Fruit fly (Drosophila melanogaster) whole organism, embryonic: ENCODE measurements around the gene Hip1.

ENCODE experiments used
- ATbp ChIP-seq: fragments of 200-800 bp; sonication (Bioruptor generic); optimal IDR thresholded peaks from 2 replicates; lab custom pipeline; 2017; ENCODE audit warnings: missing biosample characterization, mild to moderate bottlenecking, missing genetic modification characterization, missing genetic modification reagents
- Asciz ChIP-seq: fragments of 200-800 bp; sonication (Bioruptor generic); optimal IDR thresholded peaks from 2 replicates; lab custom pipeline; 2017; ENCODE audit warnings: missing biosample characterization, mild to moderate bottlenecking, missing genetic modification characterization, missing genetic modification reagents
- Awh ChIP-seq: fragments of 200-800 bp; sonication (Bioruptor generic); IDR thresholded peaks from 2 replicates; pipeline ENCODE4, ENCODE4 v1.3.6; 2022; ENCODE audit warnings: missing biosample characterization, missing genetic modification characterization
- Bteb2 ChIP-seq: fragments of 200-800 bp; sonication (Bioruptor generic); optimal IDR thresholded peaks from 2 replicates; lab custom pipeline; 2016; ENCODE audit warnings: missing biosample characterization, missing genetic modification characterization
- CG12391 ChIP-seq: fragments of 200-800 bp; sonication (Bioruptor generic); optimal IDR thresholded peaks from 3 replicates; lab custom pipeline; 2018; ENCODE audit warnings: missing biosample characterization, mild to moderate bottlenecking, missing genetic modification characterization, moderate library complexity
- CG13123 ChIP-seq: fragments of 200-800 bp; sonication (Bioruptor generic); optimal IDR thresholded peaks from 2 replicates; lab custom pipeline; 2016; ENCODE audit warnings: missing biosample characterization, missing genetic modification characterization
- CG1602 ChIP-seq: fragments of 200-800 bp; sonication (Bioruptor generic); optimal IDR thresholded peaks from 3 replicates; lab custom pipeline; 2016; ENCODE audit warnings: missing biosample characterization, missing genetic modification characterization
- CG16779 ChIP-seq: fragments of 200-800 bp; sonication (Bioruptor generic); IDR thresholded peaks from 2 replicates; pipeline ENCODE4 v1.3.6; 2022; ENCODE audit warnings: missing biosample characterization, missing genetic modification characterization
- CG17385 ChIP-seq: fragments of 200-800 bp; sonication (Bioruptor generic); optimal IDR thresholded peaks from 3 replicates; lab custom pipeline; 2018; ENCODE audit warnings: missing biosample characterization, mild to moderate bottlenecking, missing genetic modification characterization
- CG2120 ChIP-seq: fragments of 200-800 bp; sonication (Bioruptor generic); optimal IDR thresholded peaks from 3 replicates; lab custom pipeline; 2016; ENCODE audit warnings: missing biosample characterization, missing genetic modification characterization
- CG2129 ChIP-seq: fragments of 200-800 bp; sonication (Bioruptor generic); IDR thresholded peaks from 2 replicates; pipeline ENCODE4 v1.3.6; 2022; ENCODE audit warnings: missing biosample characterization, missing genetic modification characterization; ENCODE audit not compliant: partially characterized antibody
- CG3995 ChIP-seq: fragments of 200-800 bp; sonication (Bioruptor generic); optimal IDR thresholded peaks from 3 replicates; lab custom pipeline; 2016; ENCODE audit warnings: missing biosample characterization, missing genetic modification characterization
- CG42726 ChIP-seq: fragments of 200-800 bp; sonication (Bioruptor generic); IDR thresholded peaks from 2 replicates; pipeline ENCODE4 v1.3.6; 2022; ENCODE audit warnings: missing biosample characterization, missing genetic modification characterization; ENCODE audit not compliant: partially characterized antibody
- CG4282 ChIP-seq: fragments of 200-800 bp; sonication (Bioruptor generic); optimal IDR thresholded peaks from 2 replicates; lab custom pipeline; 2016; ENCODE audit warnings: missing biosample characterization, missing genetic modification characterization
- CG43689 ChIP-seq: fragments of 200-800 bp; sonication (Bioruptor generic); IDR thresholded peaks from 2 replicates; pipeline ENCODE4 v1.3.6; 2022; ENCODE audit warnings: missing biosample characterization, missing genetic modification characterization
- CG4730 ChIP-seq: fragments of 200-800 bp; sonication (Bioruptor generic); IDR thresholded peaks from 2 replicates; pipeline ENCODE4 v1.3.6; 2022; ENCODE audit warnings: missing biosample characterization, missing genetic modification characterization
- CG6175 ChIP-seq: fragments of 200-800 bp; sonication (Bioruptor generic); IDR thresholded peaks from 3 replicates; pipeline ENCODE4 v1.3.6; 2022; ENCODE audit warnings: missing biosample characterization, missing genetic modification characterization
- CG8924 ChIP-seq: fragments of 200-800 bp; optimal IDR thresholded peaks from 3 replicates; lab custom pipeline; 2019; ENCODE audit warnings: missing biosample characterization, mild to moderate bottlenecking, missing genetic modification characterization, moderate library complexity
- CG9437 ChIP-seq: fragments of 200-800 bp; sonication (Bioruptor generic); optimal IDR thresholded peaks from 2 replicates; lab custom pipeline; 2018; ENCODE audit warnings: missing biosample characterization, mild to moderate bottlenecking, missing genetic modification characterization
- CG9609 ChIP-seq: fragments of 200-800 bp; sonication (Bioruptor generic); optimal IDR thresholded peaks from 3 replicates; lab custom pipeline; 2016; ENCODE audit warnings: missing biosample characterization, missing genetic modification characterization
- Doc2 ChIP-seq: fragments of 200-800 bp; sonication (Bioruptor generic); IDR thresholded peaks from 2 replicates; pipeline ENCODE4 v1.3.6; 2022; ENCODE audit warnings: missing biosample characterization, missing genetic modification characterization
- Elba2 ChIP-seq: fragments of 200-800 bp; sonication (Bioruptor generic); optimal IDR thresholded peaks from 3 replicates; lab custom pipeline; 2016; ENCODE audit warnings: missing biosample characterization, missing genetic modification characterization
- Ets97D ChIP-seq: fragments of 200-800 bp; sonication (Bioruptor generic); optimal IDR thresholded peaks from 3 replicates; lab custom pipeline; 2016; ENCODE audit warnings: missing biosample characterization, missing genetic modification characterization
- Gsc ChIP-seq: fragments of 200-800 bp; sonication (Bioruptor generic); IDR thresholded peaks from 2 replicates; pipeline ENCODE4 v1.3.6; 2022; ENCODE audit warnings: missing biosample characterization, missing genetic modification characterization
- H2.0 ChIP-seq: fragments of 200-800 bp; sonication (Bioruptor generic); IDR thresholded peaks from 2 replicates; pipeline ENCODE4 v1.3.6; 2022; ENCODE audit warnings: missing biosample characterization, missing genetic modification characterization
- HmgZ ChIP-seq: fragments of 200-800 bp; sonication (Bioruptor generic); optimal IDR thresholded peaks from 2 replicates; lab custom pipeline; 2018; ENCODE audit warnings: missing biosample characterization, mild to moderate bottlenecking, missing genetic modification characterization
- Hr78 ChIP-seq, 2 experiments: fragments of 200-800 bp in 1 of 2; fragments of >200 bp in 1 of 2; sonication (Bioruptor generic) in 1 of 2; optimal IDR thresholded peaks; 2 replicates each; lab custom pipeline; 2017 to 2019; ENCODE audit warnings: missing biosample characterization in 2 of 2, missing genetic modification characterization in 2 of 2, mild to moderate bottlenecking in 1 of 2, moderate library complexity in 1 of 2
- Lhr ChIP-seq: fragments of 200-800 bp; sonication (Bioruptor generic); optimal IDR thresholded peaks from 3 replicates; lab custom pipeline; 2017; ENCODE audit warnings: mild to moderate bottlenecking, missing biosample characterization, missing genetic modification reagents, missing genetic modification characterization
- MESR4 ChIP-seq: fragments of 200-800 bp; sonication (Bioruptor generic); optimal IDR thresholded peaks from 2 replicates; lab custom pipeline; 2018; ENCODE audit warnings: missing biosample characterization, mild to moderate bottlenecking, missing genetic modification characterization, moderate library complexity
- Mes4 ChIP-seq: fragments of 200-800 bp; sonication (Bioruptor generic); optimal IDR thresholded peaks from 2 replicates; lab custom pipeline; 2016; ENCODE audit warnings: missing biosample characterization, missing genetic modification characterization
- Sin3A ChIP-seq: fragments of >200 bp; optimal IDR thresholded peaks from 2 replicates; lab custom pipeline; 2018
- al ChIP-seq: fragments of 200-800 bp; sonication (Bioruptor generic); IDR thresholded peaks from 2 replicates; pipeline ENCODE4 v1.3.6; 2022; ENCODE audit warnings: missing biosample characterization, missing genetic modification characterization
- ash1 ChIP-seq: fragments of 200-800 bp; sonication (Bioruptor generic); optimal IDR thresholded peaks from 2 replicates; lab custom pipeline; 2018; ENCODE audit warnings: missing biosample characterization, mild to moderate bottlenecking, missing genetic modification characterization
- bigmax ChIP-seq: fragments of 200-800 bp; sonication (Bioruptor generic); optimal IDR thresholded peaks from 2 replicates; lab custom pipeline; 2018; ENCODE audit warnings: missing biosample characterization, mild to moderate bottlenecking, missing genetic modification characterization
- eve ChIP-seq, 2 experiments: fragments of >200 bp; optimal IDR thresholded peaks; 2 replicates each; lab custom pipeline; 2017; ENCODE audit warnings: missing biosample characterization in 2 of 2, missing genetic modification characterization in 2 of 2
- fd96Cb ChIP-seq: fragments of 200-800 bp; sonication (Bioruptor generic); optimal IDR thresholded peaks from 2 replicates; lab custom pipeline; 2018; ENCODE audit warnings: missing biosample characterization, mild to moderate bottlenecking, missing genetic modification characterization, moderate library complexity
- grau ChIP-seq: fragments of 200-800 bp; optimal IDR thresholded peaks from 3 replicates; lab custom pipeline; 2019; ENCODE audit warnings: missing biosample characterization, mild to moderate bottlenecking, missing genetic modification characterization, moderate library complexity
- kah ChIP-seq: fragments of 200-800 bp; sonication (Bioruptor generic); optimal IDR thresholded peaks from 2 replicates; lab custom pipeline; 2018; ENCODE audit warnings: missing biosample characterization, mild to moderate bottlenecking, missing genetic modification characterization
- mam ChIP-seq: fragments of 200-800 bp; sonication (Bioruptor generic); optimal IDR thresholded peaks from 3 replicates; lab custom pipeline; 2016; ENCODE audit warnings: missing biosample characterization, missing genetic modification characterization
- nerfin-1 ChIP-seq: fragments of 200-800 bp; sonication (Bioruptor generic); optimal IDR thresholded peaks from 3 replicates; lab custom pipeline; 2019; ENCODE audit warnings: missing biosample characterization, mild to moderate bottlenecking, missing genetic modification characterization, moderate library complexity
- nom ChIP-seq: fragments of 200-800 bp; sonication (Bioruptor generic); optimal IDR thresholded peaks from 2 replicates; lab custom pipeline; 2017; ENCODE audit warnings: missing biosample characterization, missing genetic modification characterization, mild to moderate bottlenecking, moderate library complexity, missing genetic modification reagents
- pan ChIP-seq, 4 experiments: fragments of >200 bp in 3 of 4; fragments of 200-800 bp in 1 of 4; sonication (Bioruptor generic) in 1 of 4; optimal IDR thresholded peaks in 3 of 4; IDR thresholded peaks in 1 of 4; 2 replicates each; pipeline versions ENCODE4 v1.3.6 to Lab custom; 2017 to 2022; ENCODE audit warnings: missing biosample characterization in 2 of 4, missing genetic modification characterization in 2 of 4, mixed read lengths in 1 of 4
- phol ChIP-seq: fragments of 200-800 bp; sonication (Bioruptor generic); optimal IDR thresholded peaks from 3 replicates; lab custom pipeline; 2018; ENCODE audit warnings: missing biosample characterization, mild to moderate bottlenecking, missing genetic modification characterization, moderate library complexity
- rib ChIP-seq: fragments of 200-800 bp; sonication (Bioruptor generic); IDR thresholded peaks from 2 replicates; pipeline ENCODE4 v1.3.6; 2022; ENCODE audit warnings: missing biosample characterization, missing genetic modification characterization
- scrt ChIP-seq: fragments of 200-800 bp; sonication (Bioruptor generic); optimal IDR thresholded peaks from 2 replicates; lab custom pipeline; 2018; ENCODE audit warnings: missing biosample characterization, mild to moderate bottlenecking, missing genetic modification characterization, moderate library complexity
- slou ChIP-seq: fragments of 200-800 bp; sonication (Bioruptor generic); optimal IDR thresholded peaks from 3 replicates; lab custom pipeline; 2016; ENCODE audit warnings: missing biosample characterization, missing genetic modification characterization
- sqz ChIP-seq: fragments of 200-800 bp; sonication (Bioruptor generic); optimal IDR thresholded peaks from 3 replicates; lab custom pipeline; 2018; ENCODE audit warnings: missing biosample characterization, mild to moderate bottlenecking, missing genetic modification characterization
- sr ChIP-seq: fragments of 200-800 bp; sonication (Bioruptor generic); IDR thresholded peaks from 3 replicates; pipeline ENCODE4 v1.3.6; 2022; ENCODE audit warnings: missing biosample characterization, missing genetic modification characterization
- sug ChIP-seq: fragments of 200-800 bp; optimal IDR thresholded peaks from 2 replicates; lab custom pipeline; 2019; ENCODE audit warnings: missing biosample characterization, mild to moderate bottlenecking, missing genetic modification characterization, moderate library complexity
- tin ChIP-seq: fragments of 200-800 bp; sonication (Bioruptor generic); optimal IDR thresholded peaks from 3 replicates; lab custom pipeline; 2016; ENCODE audit warnings: missing biosample characterization, missing genetic modification characterization
- toy ChIP-seq: fragments of 200-800 bp; sonication (Bioruptor generic); IDR thresholded peaks from 2 replicates; pipeline ENCODE4 v1.3.6; 2022; ENCODE audit warnings: missing biosample characterization, missing genetic modification characterization

The Hip1 gene

dm6 chr3L:12804730-12805170 is 31.4 kb upstream of the Hip1 start, which contains the start of gene Atg1 (continued):
- TF ChIP-seq CG2129 (GFP tag; lab: Robert Waterston, UW) (no peak), Awh (no peak), Mes4 (GFP tag; lab: Kevin White, UChicago) (no peak), sqz (no peak), eve (GFP tag; optimal IDR thresholded peaks at IDR 0.05; lab: Kevin White, UChicago) (no peak), bigmax (GFP tag; lab: Kevin White, UChicago) (no peak), CG8924 (tag; lab: Kevin White, UChicago) (peak; percentile 3), CG2120 (GFP tag; lab: Kevin White, UChicago) (no peak), Bteb2 (GFP tag; lab: Kevin White, UChicago) (no peak), sr (peak; percentile 88), CG1602 (no peak), H2.0 (no peak), nom (peak; percentile 26), slou (GFP tag; lab: Kevin White, UChicago) (no peak), CG13123 (GFP tag; lab: Kevin White, UChicago) (no peak), CG3995 (GFP tag; lab: Kevin White, UChicago) (peak; percentile 6), Elba2 (GFP tag; lab: Kevin White, UChicago) (no peak), CG9609 (no peak), Doc2 (no peak), fd96Cb (tag; lab: Kevin White, UChicago) (no peak), Gsc (no peak), CG17385 (GFP tag; lab: Kevin White, UChicago) (no peak), al (GFP tag; lab: Robert Waterston, UW) (no peak), mam (GFP tag; lab: Kevin White, UChicago) (no peak), toy (GFP tag; lab: Robert Waterston, UW) (no peak), phol (no peak), CG9437 (no peak), pan (optimal IDR thresholded peaks at IDR 0.05; lab: Kevin White, UChicago) (no peak), pan (GFP tag; optimal IDR thresholded peaks at IDR 0.05 in 1 of 2, IDR thresholded peaks at IDR 0.05 in 1 of 2) (no peak), CG4282 (GFP tag; lab: Kevin White, UChicago) (peak; percentile 17), tin (no peak), CG42726 (GFP tag; lab: Robert Waterston, UW) (peak; percentile 53; the same call in 1 of the 2 replicates), Ets97D (GFP tag; lab: Kevin White, UChicago) (no peak), Lhr (GFP tag; lab: Kevin White, UChicago) (peak; percentile 20), Hr78 (GFP tag; optimal IDR thresholded peaks at IDR 0.05; lab: Kevin White, UChicago) (no peak), CG12391 (tag; lab: Kevin White, UChicago) (no peak), sug (no peak), scrt (no peak), CG6175 (no peak), MESR4 (GFP tag; lab: Kevin White, UChicago) (peak; percentile 71), CG16779 (GFP tag; lab: Robert Waterston, UW) (no peak), kah (no peak), grau (tag; lab: Kevin White, UChicago) (no peak), Asciz (GFP tag; lab: Kevin White, UChicago) (no peak), HmgZ (peak; percentile 13), ash1 (GFP tag; lab: Kevin White, UChicago) (peak; percentile 19), CG43689 (no peak), rib (GFP tag; lab: Robert Waterston, UW) (0 out of 2 replicates have a peak, but pooled peaks have one; percentile 20), CG4730 (GFP tag; lab: Robert Waterston, UW) (no peak), nerfin-1 (tag; lab: Kevin White, UChicago) (no peak), ATbp (GFP tag; lab: Kevin White, UChicago) (no peak), Sin3A (lab: Kevin White, UChicago) (peak; percentile 6)
